Fruit fly (Drosophila melanogaster): Measurements from ENCODE around the gene CG17839.

The CG17839 gene

dm6 chr3L:14816666-14817065 lies 11.7 kb downstream of the CG17839 start:
- TF ChIP-seq noc (tag; optimal IDR thresholded peaks at IDR 0.05), result no peak

dm6 chr3L:14821133-14821532 lies 16.2 kb downstream of the CG17839 start:
- no peak for TF ChIP-seq noc (tag; optimal IDR thresholded peaks at IDR 0.05)

- no peak for TF ChIP-seq noc (tag; optimal IDR thresholded peaks at IDR 0.05)
These were observed 17.4 kb downstream of the CG17839 start for dm6 chr3L:14822364-14822763.

- no peak for TF ChIP-seq noc (tag; optimal IDR thresholded peaks at IDR 0.05)
These were observed 42.5 kb downstream of the CG17839 start for dm6 chr3L:14847415-14847814.

dm6 chr3L:14875608-14876007 lies 70.7 kb downstream of the CG17839 start:
- TF ChIP-seq noc (tag; optimal IDR thresholded peaks at IDR 0.05), result no peak

- TF ChIP-seq noc (tag; optimal IDR thresholded peaks at IDR 0.05), result no peak
These were observed 89.4 kb downstream of the CG17839 start, which contains the start of gene CG34245 for dm6 chr3L:14894316-14894715. Gene CG34245 (minus strand): TSS chr3L:14894416.

dm6 chr3L:14903505-14903904 lies 98.6 kb downstream of the CG17839 start, which contains the start of gene DCX-EMAP:
Gene DCX-EMAP (plus strand): TSS chr3L:14903805.
- no peak for TF ChIP-seq noc (tag; optimal IDR thresholded peaks at IDR 0.05)

- no peak for TF ChIP-seq noc (tag; optimal IDR thresholded peaks at IDR 0.05)
These were observed 120.7 kb downstream of the CG17839 start for dm6 chr3L:14925602-14926001.

Data from whole organism, larva.